Worm (Caenorhabditis elegans) whole organism, L2 larva: ENCODE measurements around the gene sto-3.

Experiments
- crh-2 ChIP-seq: sonication (generic microtip); optimal IDR thresholded peaks from 2 replicates; lab custom pipeline; 2017; ENCODE audit warnings: missing biosample characterization, missing genetic modification characterization
- egl-27 ChIP-seq: sonication (generic microtip); optimal IDR thresholded peaks from 3 replicates; lab custom pipeline; 2017; ENCODE audit warnings: missing biosample characterization, missing genetic modification reagents, missing genetic modification characterization
- elt-3 ChIP-seq: sonication (generic microtip); optimal IDR thresholded peaks from 2 replicates; lab custom pipeline; 2017; ENCODE audit warnings: missing biosample characterization, missing genetic modification characterization
- skn-1 ChIP-seq: sonication (generic microtip); optimal IDR thresholded peaks from 2 replicates; lab custom pipeline; 2017; ENCODE audit warnings: missing biosample characterization, missing genetic modification characterization
- sma-9 ChIP-seq, 2 experiments: fragments of 150-350 bp in 1 of 2; sonication (generic microtip) in 1 of 2; optimal IDR thresholded peaks; 2 replicates each; lab custom pipeline; 2014 to 2016; ENCODE audit warnings: missing genetic modification characterization in 2 of 2, mild to moderate bottlenecking in 1 of 2, missing biosample characterization in 1 of 2, missing compliant biosample characterization in 1 of 2, missing genetic modification reagents in 1 of 2, moderate library complexity in 1 of 2
- zag-1 ChIP-seq: fragments of 150-350 bp; optimal IDR thresholded peaks from 2 replicates; lab custom pipeline; 2014; ENCODE audit warnings: missing biosample characterization, missing genetic modification characterization

- TF ChIP-seq zag-1 (tag; lab: Kevin White, UChicago) (no peak), sma-9 (GFP tag; optimal IDR thresholded peaks at IDR 0.05; lab: Kevin White, UChicago) (no peak), sma-9 (tag; optimal IDR thresholded peaks at IDR 0.05; lab: Kevin White, UChicago) (no peak), elt-3 (tag; lab: Kevin White, UChicago) (no peak), skn-1 (no peak), crh-2 (tag; lab: Kevin White, UChicago) (no peak), egl-27 (tag; lab: Kevin White, UChicago) (no peak)
These were observed 15.8 kb upstream of the sto-3 start for ce11 chrX:11637721-11638120.
